Worm (Caenorhabditis elegans) whole organism, L4/young adult: Measurements from ENCODE around the gene gtr-1.

Source experiments
- W03F9.2 ChIP-seq: fragments of 150-350 bp; optimal IDR thresholded peaks from 2 replicates; lab custom pipeline; 2014; ENCODE audit warnings: missing biosample characterization, missing genetic modification characterization
- dao-5 ChIP-seq: sonication (generic microtip); optimal IDR thresholded peaks from 2 replicates; lab custom pipeline; 2016; ENCODE audit warnings: missing genotype, missing genetic modification characterization, moderate library complexity, missing compliant biosample characterization
- him-1 ChIP-seq: sonication (generic microtip); optimal IDR thresholded peaks from 2 replicates; lab custom pipeline; 2016; ENCODE audit warnings: missing genotype, missing genetic modification reagents, missing genetic modification characterization, missing compliant biosample characterization

ce11 chrX:763452-763851 is 39.1 kb upstream of the gtr-1 start, which contains the start of gene dyf-11:
- TF ChIP-seq dao-5 (tag; lab: Kevin White, UChicago) (no peak), W03F9.2 (tag; lab: Kevin White, UChicago) (no peak), him-1 (tag; lab: Kevin White, UChicago) (no peak)
